Fruit fly (Drosophila melanogaster): ENCODE data around the gene Fdx1.

The Fdx1 gene

dm6 chr3L:9335711-9336110, 35.3 kb downstream of the Fdx1 start (continued):
- TF ChIP-seq CG31627 (GFP tag; optimal IDR thresholded peaks at IDR 0.05) = no peak
- TF ChIP-seq CG34406 (GFP tag; optimal IDR thresholded peaks at IDR 0.05) = no peak
- peak; percentile 32 for TF ChIP-seq CG7368 (GFP tag; optimal IDR thresholded peaks at IDR 0.05)
- peak; percentile 64 for TF ChIP-seq Lpt (GFP tag; optimal IDR thresholded peaks at IDR 0.05)
- TF ChIP-seq fd59A (GFP tag; optimal IDR thresholded peaks at IDR 0.05) = no peak
- TF ChIP-seq Sox102F (GFP tag; optimal IDR thresholded peaks at IDR 0.05) = no peak
- TF ChIP-seq pdm3 (GFP tag; optimal IDR thresholded peaks at IDR 0.05) = no peak
- TF ChIP-seq Eip75B (GFP tag; optimal IDR thresholded peaks at IDR 0.05) = no peak
- peak; percentile 79; the same call in 2 of the 3 replicates for TF ChIP-seq CG6163 (GFP tag; IDR thresholded peaks at IDR 0.05)
- no peak for TF ChIP-seq CG4318 (GFP tag; optimal IDR thresholded peaks at IDR 0.05)
- TF ChIP-seq CG10669 (GFP tag; optimal IDR thresholded peaks at IDR 0.05) = no peak
- no peak for TF ChIP-seq salr (GFP tag; optimal IDR thresholded peaks at IDR 0.05)
- no peak for TF ChIP-seq Hr39 (GFP tag; optimal IDR thresholded peaks at IDR 0.05)
- no peak for TF ChIP-seq dsx (GFP tag; optimal IDR thresholded peaks at IDR 0.05; ENCODE audit: poor library complexity, severe bottlenecking)
- no peak for TF ChIP-seq Eip78C (GFP tag)
- TF ChIP-seq CG15336 (GFP tag; IDR thresholded peaks at IDR 0.05) = no peak
- TF ChIP-seq cyc (GFP tag; optimal IDR thresholded peaks at IDR 0.05) = no peak
- peak; percentile 62 for TF ChIP-seq fkh (GFP tag; optimal IDR thresholded peaks at IDR 0.05)
- TF ChIP-seq OdsH (GFP tag; optimal IDR thresholded peaks at IDR 0.05) = no peak
- TF ChIP-seq CG8319 (GFP tag; optimal IDR thresholded peaks at IDR 0.05) = no peak
- no peak for TF ChIP-seq CG8632 (GFP tag; optimal IDR thresholded peaks at IDR 0.05)
- no peak for TF ChIP-seq CG11294 (GFP tag; IDR thresholded peaks at IDR 0.05)

- TF ChIP-seq CG9139 (GFP tag; optimal IDR thresholded peaks at IDR 0.05) (no peak), Hr39 (GFP tag; optimal IDR thresholded peaks at IDR 0.05) (peak; percentile 5), CG32006 (GFP tag; optimal IDR thresholded peaks at IDR 0.05) (no peak), OdsH (GFP tag; optimal IDR thresholded peaks at IDR 0.05) (peak; percentile 37), CG6792 (GFP tag; optimal IDR thresholded peaks at IDR 0.05) (no peak), vri (GFP tag; optimal IDR thresholded peaks at IDR 0.05) (no peak), CG31627 (GFP tag; optimal IDR thresholded peaks at IDR 0.05) (peak; percentile 18), fkh (GFP tag; optimal IDR thresholded peaks at IDR 0.05) (no peak), CG6854 (GFP tag; optimal IDR thresholded peaks at IDR 0.05) (no peak), CG11294 (GFP tag; IDR thresholded peaks at IDR 0.05) (no peak), net (GFP tag; optimal IDR thresholded peaks at IDR 0.05) (no peak), pdm3 (GFP tag; optimal IDR thresholded peaks at IDR 0.05) (peak; percentile 44), Smox (GFP tag; optimal IDR thresholded peaks at IDR 0.05) (no peak), Hr4 (GFP tag; optimal IDR thresholded peaks at IDR 0.05) (peak; percentile 26), CG10631 (GFP tag; optimal IDR thresholded peaks at IDR 0.05) (no peak), CG6163 (GFP tag; IDR thresholded peaks at IDR 0.05) (peak; percentile 21; the same call in 1 of the 3 replicates), cyc (GFP tag; optimal IDR thresholded peaks at IDR 0.05) (peak; percentile 44), CG3919 (GFP tag; optimal IDR thresholded peaks at IDR 0.05) (peak; percentile 57), Eip78C (GFP tag) (peak; percentile 69), Sox14 (GFP tag; optimal IDR thresholded peaks at IDR 0.05) (peak; percentile 10), dsx (GFP tag; optimal IDR thresholded peaks at IDR 0.05; ENCODE audit: poor library complexity, severe bottlenecking) (no peak), achi (GFP tag; optimal IDR thresholded peaks at IDR 0.05) (peak; percentile 10), CG11762 (GFP tag; optimal IDR thresholded peaks at IDR 0.05; ENCODE audit: insufficient read depth) (no peak), CG3032 (tag; optimal IDR thresholded peaks at IDR 0.05) (no peak), CG11902 (GFP tag; optimal IDR thresholded peaks at IDR 0.05) (no peak), lz (GFP tag; optimal IDR thresholded peaks at IDR 0.05) (peak; percentile 41), fd59A (GFP tag; optimal IDR thresholded peaks at IDR 0.05) (no peak), Met (GFP tag; optimal IDR thresholded peaks at IDR 0.05) (peak; percentile 45), ss (GFP tag; optimal IDR thresholded peaks at IDR 0.05) (no peak), Sox102F (GFP tag; optimal IDR thresholded peaks at IDR 0.05) (peak; percentile 31), CG7368 (GFP tag; optimal IDR thresholded peaks at IDR 0.05) (no peak), Lpt (GFP tag; optimal IDR thresholded peaks at IDR 0.05) (no peak), Blimp-1 (GFP tag; optimal IDR thresholded peaks at IDR 0.05) (no peak), acj6 (GFP tag; optimal IDR thresholded peaks at IDR 0.05) (peak; percentile 33), topi (GFP tag; optimal IDR thresholded peaks at IDR 0.05) (peak; percentile 21), Gug (GFP tag; IDR thresholded peaks at IDR 0.05) (no peak)
Measured at dm6 chr3L:9333745-9334382, 37.2 kb downstream of the Fdx1 start, which contains the start of gene PGRP-LA. Gene PGRP-LA, plus strand, starts transcription at chr3L:9334332.

Measured in whole organism, prepupa.